Fruit fly (Drosophila melanogaster) whole organism, prepupa: ENCODE results near the gene fws.

Experiments
- Blimp-1 ChIP-seq: fragments of 200-800 bp; sonication (Bioruptor generic); optimal IDR thresholded peaks from 3 replicates; lab custom pipeline; 2017; ENCODE audit warnings: missing biosample characterization, missing genetic modification characterization, mild to moderate bottlenecking, moderate library complexity, missing genetic modification reagents
- CG10631 ChIP-seq: fragments of 200-800 bp; sonication (Bioruptor generic); optimal IDR thresholded peaks from 2 replicates; lab custom pipeline; 2016; ENCODE audit warnings: missing biosample characterization, missing genetic modification characterization
- CG11294 ChIP-seq: fragments of 200-800 bp; sonication (Bioruptor generic); IDR thresholded peaks from 2 replicates; pipeline ENCODE4 v1.3.6; 2022; ENCODE audit warnings: missing biosample characterization, missing genetic modification characterization
- CG11762 ChIP-seq: fragments of 200-800 bp; sonication (Bioruptor generic); optimal IDR thresholded peaks from 3 replicates; lab custom pipeline; 2016; ENCODE audit warnings: missing biosample characterization, missing genetic modification characterization; ENCODE audit not compliant: insufficient read depth
- CG11902 ChIP-seq: fragments of 200-800 bp; sonication (Bioruptor generic); optimal IDR thresholded peaks from 3 replicates; lab custom pipeline; 2016; ENCODE audit warnings: missing biosample characterization, missing genetic modification characterization
- CG15336 ChIP-seq: fragments of 200-800 bp; sonication (Bioruptor generic); IDR thresholded peaks from 2 replicates; pipeline ENCODE4 v1.3.6; 2022; ENCODE audit warnings: missing biosample characterization, missing genetic modification characterization
- CG31627 ChIP-seq: fragments of 200-800 bp; sonication (Bioruptor generic); optimal IDR thresholded peaks from 3 replicates; lab custom pipeline; 2016; ENCODE audit warnings: missing biosample characterization, missing genetic modification characterization
- CG34406 ChIP-seq: fragments of 200-800 bp; sonication (Bioruptor generic); optimal IDR thresholded peaks from 3 replicates; lab custom pipeline; 2016; ENCODE audit warnings: missing biosample characterization, missing genetic modification characterization
- CG6163 ChIP-seq: fragments of 200-800 bp; sonication (Bioruptor generic); IDR thresholded peaks from 3 replicates; pipeline ENCODE4 v1.3.6; 2022; ENCODE audit warnings: missing biosample characterization, missing genetic modification characterization
- CG6276 ChIP-seq: fragments of 200-800 bp; sonication (Bioruptor generic); optimal IDR thresholded peaks from 2 replicates; lab custom pipeline; 2017; ENCODE audit warnings: missing biosample characterization, mild to moderate bottlenecking, missing genetic modification characterization
- CG6792 ChIP-seq: fragments of 200-800 bp; sonication (Bioruptor generic); optimal IDR thresholded peaks from 3 replicates; lab custom pipeline; 2016; ENCODE audit warnings: missing biosample characterization, missing genetic modification characterization
- CG6808 ChIP-seq: fragments of 200-800 bp; sonication (Bioruptor generic); optimal IDR thresholded peaks from 3 replicates; lab custom pipeline; 2017; ENCODE audit warnings: missing biosample characterization, missing genetic modification characterization, mild to moderate bottlenecking, moderate library complexity, missing genetic modification reagents
- CG6854 ChIP-seq: fragments of 200-800 bp; sonication (Bioruptor generic); optimal IDR thresholded peaks from 2 replicates; lab custom pipeline; 2017; ENCODE audit warnings: missing biosample characterization, mild to moderate bottlenecking, missing genetic modification characterization
- CG8119 ChIP-seq: fragments of 200-800 bp; sonication (Bioruptor generic); IDR thresholded peaks from 3 replicates; pipeline ENCODE4 v1.3.6; 2022; ENCODE audit warnings: missing biosample characterization, missing genetic modification characterization
- CG8319 ChIP-seq: fragments of 200-800 bp; sonication (Bioruptor generic); optimal IDR thresholded peaks from 3 replicates; lab custom pipeline; 2016; ENCODE audit warnings: missing biosample characterization, missing genetic modification characterization
- CG8632 ChIP-seq: fragments of 200-800 bp; sonication (Bioruptor generic); optimal IDR thresholded peaks from 3 replicates; lab custom pipeline; 2016; ENCODE audit warnings: missing biosample characterization, missing genetic modification characterization
- CG9139 ChIP-seq: fragments of 200-800 bp; sonication (Bioruptor generic); optimal IDR thresholded peaks from 3 replicates; lab custom pipeline; 2017; ENCODE audit warnings: missing biosample characterization, mild to moderate bottlenecking, missing genetic modification characterization
- Eip75B ChIP-seq: fragments of 200-800 bp; sonication (Bioruptor generic); optimal IDR thresholded peaks from 3 replicates; lab custom pipeline; 2016; ENCODE audit warnings: missing biosample characterization, missing genetic modification characterization
- Eip93F ChIP-seq: fragments of 200-800 bp; sonication (Bioruptor generic); optimal IDR thresholded peaks from 2 replicates; lab custom pipeline; 2016; ENCODE audit warnings: missing biosample characterization, mild to moderate bottlenecking, missing genetic modification characterization
- Ets21C ChIP-seq: fragments of 200-800 bp; sonication (Bioruptor generic); optimal IDR thresholded peaks from 3 replicates; lab custom pipeline; 2016; ENCODE audit warnings: missing biosample characterization, missing genetic modification characterization
- Ets96B ChIP-seq: fragments of 200-800 bp; optimal IDR thresholded peaks from 2 replicates; lab custom pipeline; 2019; ENCODE audit warnings: missing biosample characterization, mild to moderate bottlenecking, missing genetic modification characterization, moderate library complexity
- Gug ChIP-seq: fragments of 200-800 bp; sonication (Bioruptor generic); IDR thresholded peaks from 2 replicates; pipeline ENCODE4 v1.3.6; 2022; ENCODE audit warnings: missing biosample characterization, missing genetic modification characterization
- Hr38 ChIP-seq: sonication (Bioruptor generic); optimal IDR thresholded peaks from 2 replicates; lab custom pipeline; 2016; ENCODE audit warnings: missing biosample characterization, missing genetic modification characterization
- Hr39 ChIP-seq: fragments of 200-800 bp; sonication (Bioruptor generic); optimal IDR thresholded peaks from 2 replicates; lab custom pipeline; 2016; ENCODE audit warnings: missing biosample characterization, missing genetic modification characterization
- Hr4 ChIP-seq: fragments of 200-800 bp; sonication (Bioruptor generic); optimal IDR thresholded peaks from 3 replicates; lab custom pipeline; 2016; ENCODE audit warnings: missing biosample characterization, missing genetic modification characterization
- Met ChIP-seq: fragments of 200-800 bp; sonication (Bioruptor generic); optimal IDR thresholded peaks from 3 replicates; lab custom pipeline; 2016; ENCODE audit warnings: missing biosample characterization, missing genetic modification characterization
- OdsH ChIP-seq: fragments of 200-800 bp; sonication (Bioruptor generic); optimal IDR thresholded peaks from 3 replicates; lab custom pipeline; 2016; ENCODE audit warnings: missing biosample characterization, missing genetic modification characterization
- Smox ChIP-seq: fragments of 200-800 bp; sonication (Bioruptor generic); optimal IDR thresholded peaks from 3 replicates; lab custom pipeline; 2016; ENCODE audit warnings: missing biosample characterization, missing genetic modification characterization
- Sox102F ChIP-seq: fragments of 200-800 bp; sonication (Bioruptor generic); optimal IDR thresholded peaks from 2 replicates; lab custom pipeline; 2016; ENCODE audit warnings: missing biosample characterization, mild to moderate bottlenecking, missing genetic modification characterization
- Sox15 ChIP-seq: fragments of 200-800 bp; sonication (Bioruptor generic); optimal IDR thresholded peaks from 3 replicates; lab custom pipeline; 2016; ENCODE audit warnings: missing biosample characterization, missing genetic modification characterization
- achi ChIP-seq: fragments of 200-800 bp; sonication (Bioruptor generic); optimal IDR thresholded peaks from 3 replicates; lab custom pipeline; 2016; ENCODE audit warnings: missing biosample characterization, missing genetic modification characterization
- cyc ChIP-seq: fragments of 200-800 bp; sonication (Bioruptor generic); optimal IDR thresholded peaks from 3 replicates; lab custom pipeline; 2016; ENCODE audit warnings: missing biosample characterization, missing genetic modification characterization
- dsx ChIP-seq: fragments of 200-800 bp; optimal IDR thresholded peaks from 3 replicates; lab custom pipeline; 2019; ENCODE audit warnings: missing biosample characterization, mild to moderate bottlenecking, missing genetic modification characterization, moderate library complexity; ENCODE audit not compliant: poor library complexity, severe bottlenecking
- eg ChIP-seq: fragments of 200-800 bp; sonication (Bioruptor generic); IDR thresholded peaks from 3 replicates; pipeline ENCODE4 v1.3.6; 2022; ENCODE audit warnings: missing biosample characterization, missing genetic modification characterization
- lz ChIP-seq: fragments of 200-800 bp; sonication (Bioruptor generic); optimal IDR thresholded peaks from 3 replicates; lab custom pipeline; 2016; ENCODE audit warnings: missing biosample characterization, missing genetic modification characterization
- pdm3 ChIP-seq: fragments of 200-800 bp; sonication (Bioruptor generic); optimal IDR thresholded peaks from 3 replicates; lab custom pipeline; 2016; ENCODE audit warnings: missing biosample characterization, missing genetic modification characterization
- salr ChIP-seq, 2 experiments: fragments of 200-800 bp; sonication (Bioruptor generic); optimal IDR thresholded peaks; 3 replicates each; lab custom pipeline; 2016 to 2018; ENCODE audit warnings: missing biosample characterization in 2 of 2, missing genetic modification characterization in 2 of 2, mild to moderate bottlenecking in 1 of 2
- spab ChIP-seq: fragments of 200-800 bp; sonication (Bioruptor generic); optimal IDR thresholded peaks from 2 replicates; lab custom pipeline; 2017; ENCODE audit warnings: missing biosample characterization, mild to moderate bottlenecking, missing genetic modification characterization, missing genetic modification reagents
- ss ChIP-seq, 2 experiments: fragments of 200-800 bp; sonication (Bioruptor generic); optimal IDR thresholded peaks; 2 replicates in 1 of 2; 3 replicates in 1 of 2; lab custom pipeline; 2017 to 2018; ENCODE audit warnings: mild to moderate bottlenecking in 2 of 2, missing biosample characterization in 2 of 2, missing genetic modification characterization in 2 of 2, moderate library complexity in 1 of 2
- svp ChIP-seq: fragments of 200-800 bp; sonication (Bioruptor generic); peaks from one replicate; lab custom pipeline; 2016; ENCODE audit warnings: missing biosample characterization, missing genetic modification characterization

Gene fws

dm6 chr2L:17480943-17481580 lies at the start of gene fws, which contains the start of gene Lamtor3 (continued):
- TF ChIP-seq eg (GFP tag; lab: Robert Waterston, UW) (peak; percentile 100), Met (GFP tag; lab: Kevin White, UChicago) (peak; percentile 98), Hr38 (GFP tag; lab: Kevin White, UChicago) (peak; percentile 37), Hr4 (GFP tag; lab: Kevin White, UChicago) (peak; percentile 98), OdsH (GFP tag; lab: Kevin White, UChicago) (peak; percentile 99), CG6792 (GFP tag; lab: Kevin White, UChicago) (peak; percentile 98), CG6808 (GFP tag; lab: Kevin White, UChicago) (peak; percentile 92), CG11762 (GFP tag; lab: Kevin White, UChicago) (peak; percentile 98), dsx (peak; percentile 97)

- TF ChIP-seq CG8632 (GFP tag; lab: Kevin White, UChicago) (no peak), ss (GFP tag; optimal IDR thresholded peaks at IDR 0.05; lab: Kevin White, UChicago) (no peak), svp (GFP tag; lab: Kevin White, UChicago) (no peak), achi (no peak), eg (GFP tag; lab: Robert Waterston, UW) (no peak), Ets96B (tag; lab: Kevin White, UChicago) (no peak), cyc (GFP tag; lab: Kevin White, UChicago) (no peak), Smox (no peak), CG6854 (GFP tag; lab: Kevin White, UChicago) (no peak)
Measured at dm6 chr2L:17529022-17529421, 48.2 kb upstream of the fws start, which contains the start of gene CG15144. TSS of gene CG15144 (minus strand) at chr2L:17529122.

- TF ChIP-seq Gug (GFP tag; lab: Robert Waterston, UW): no peak
- TF ChIP-seq CG6276 (GFP tag; lab: Kevin White, UChicago): no peak
- no peak for TF ChIP-seq dsx
- TF ChIP-seq Eip93F (GFP tag; lab: Kevin White, UChicago): no peak
- no peak for TF ChIP-seq CG6163 (GFP tag; lab: Robert Waterston, UW)
- no peak for TF ChIP-seq cyc (GFP tag; lab: Kevin White, UChicago)
- TF ChIP-seq Hr4 (GFP tag; lab: Kevin White, UChicago): no peak
- no peak for TF ChIP-seq CG8319
- TF ChIP-seq CG11762 (GFP tag; lab: Kevin White, UChicago): no peak
- TF ChIP-seq CG8119 (GFP tag; lab: Robert Waterston, UW): no peak
Measured at dm6 chr2L:17524449-17524848, 43.6 kb upstream of the fws start, which contains the start of gene CG15143. TSS of gene CG15143 (minus strand) at chr2L:17524549.

- TF ChIP-seq CG6792 (GFP tag; lab: Kevin White, UChicago) (peak; percentile 56), eg (GFP tag; lab: Robert Waterston, UW) (no peak), Ets21C (GFP tag; lab: Kevin White, UChicago) (peak; percentile 38), OdsH (GFP tag; lab: Kevin White, UChicago) (peak; percentile 52), svp (GFP tag; lab: Kevin White, UChicago) (peak; percentile 87), salr (GFP tag; optimal IDR thresholded peaks at IDR 0.05; lab: Kevin White, UChicago) (no peak), ss (GFP tag; optimal IDR thresholded peaks at IDR 0.05; lab: Kevin White, UChicago) (peak in 1 of 2 experiments; percentile 55), Gug (GFP tag; lab: Robert Waterston, UW) (no peak), CG11762 (GFP tag; lab: Kevin White, UChicago) (peak; percentile 21), Eip75B (GFP tag; lab: Kevin White, UChicago) (peak; percentile 44), CG9139 (GFP tag; lab: Kevin White, UChicago) (peak; percentile 7), CG10631 (GFP tag; lab: Kevin White, UChicago) (peak; percentile 27), pdm3 (peak; percentile 33), spab (GFP tag; lab: Kevin White, UChicago) (peak; percentile 22), lz (GFP tag; lab: Kevin White, UChicago) (peak; percentile 58), CG6808 (GFP tag; lab: Kevin White, UChicago) (peak; percentile 53), Eip93F (GFP tag; lab: Kevin White, UChicago) (no peak), CG34406 (peak; percentile 38), achi (peak; percentile 44), Sox102F (GFP tag; lab: Kevin White, UChicago) (peak; percentile 43), CG8319 (peak; percentile 19), CG11294 (GFP tag; lab: Robert Waterston, UW) (no peak), CG15336 (no peak), CG6163 (GFP tag; lab: Robert Waterston, UW) (0 out of 3 replicates have a peak, but pooled peaks have one; percentile 26), CG11902 (peak; percentile 1), Blimp-1 (GFP tag; lab: Kevin White, UChicago) (peak; percentile 14), CG8632 (GFP tag; lab: Kevin White, UChicago) (peak; percentile 46), Hr39 (GFP tag; lab: Kevin White, UChicago) (peak; percentile 57), CG31627 (GFP tag; lab: Kevin White, UChicago) (peak; percentile 60), Smox (peak; percentile 63), Sox15 (GFP tag; lab: Kevin White, UChicago) (peak; percentile 3)
Measured at dm6 chr2L:17514090-17514715, 33.4 kb upstream of the fws start.
